Fruit fly (Drosophila melanogaster): ENCODE results near the gene ND-B22.

ND-B22 gene

DNA sequence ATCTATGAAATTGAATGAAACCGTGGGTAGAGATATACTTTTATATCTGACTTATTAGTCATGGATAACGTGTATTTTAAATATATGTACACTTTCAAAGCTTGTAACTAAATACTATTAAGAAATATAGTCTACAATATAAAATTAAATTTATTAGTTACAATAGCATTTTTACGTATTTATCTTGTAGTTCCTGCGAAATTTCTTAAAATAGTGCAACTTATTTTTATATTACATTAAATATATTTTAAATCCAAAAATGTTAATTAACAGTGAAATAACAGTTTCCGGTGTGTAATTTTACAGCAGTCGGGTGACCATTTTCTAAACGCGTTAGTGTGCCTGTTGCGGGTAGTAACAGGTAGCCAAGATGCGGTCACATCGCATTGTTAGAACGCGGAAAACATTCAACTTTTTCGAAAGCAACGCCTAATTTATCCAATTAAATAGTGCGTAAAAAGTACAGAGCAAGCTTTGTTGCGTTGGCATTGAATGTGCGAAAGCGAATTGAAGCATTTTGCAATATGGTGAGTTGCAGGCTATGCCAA is 27.8 kb upstream of the ND-B22 start, which contains the start of the genes CG10859 and CG7110 (continued):
- TF ChIP-seq sc (optimal IDR thresholded peaks at IDR 0.05) = no peak
- peak; percentile 7 for TF ChIP-seq sc (GFP tag; optimal IDR thresholded peaks at IDR 0.05)
- no peak for TF ChIP-seq cad (GFP tag; optimal IDR thresholded peaks at IDR 0.05)

- TF ChIP-seq Chrac-16 (GFP tag; optimal IDR thresholded peaks at IDR 0.05) (no peak), Six4 (GFP tag; optimal IDR thresholded peaks at IDR 0.05) (no peak), HLH3B (GFP tag; IDR thresholded peaks at IDR 0.05) (no peak), CTCF (GFP tag; optimal IDR thresholded peaks at IDR 0.05) (no peak), nerfin-2 (GFP tag; IDR thresholded peaks at IDR 0.05; ENCODE audit: partially characterized antibody) (no peak), zen2 (GFP tag; IDR thresholded peaks at IDR 0.05; ENCODE audit: partially characterized antibody) (no peak), Rfx (GFP tag; IDR thresholded peaks at IDR 0.05) (no peak), Awh (GFP tag; IDR thresholded peaks at IDR 0.05) (no peak), Hand (GFP tag; optimal IDR thresholded peaks at IDR 0.05) (no peak), jigr1 (GFP tag; IDR thresholded peaks at IDR 0.05) (no peak), CG7987 (GFP tag; optimal IDR thresholded peaks at IDR 0.05) (no peak)
These were observed 26.5 kb upstream of the ND-B22 start for dm6 chr2L:13397393-13397792.

DNA sequence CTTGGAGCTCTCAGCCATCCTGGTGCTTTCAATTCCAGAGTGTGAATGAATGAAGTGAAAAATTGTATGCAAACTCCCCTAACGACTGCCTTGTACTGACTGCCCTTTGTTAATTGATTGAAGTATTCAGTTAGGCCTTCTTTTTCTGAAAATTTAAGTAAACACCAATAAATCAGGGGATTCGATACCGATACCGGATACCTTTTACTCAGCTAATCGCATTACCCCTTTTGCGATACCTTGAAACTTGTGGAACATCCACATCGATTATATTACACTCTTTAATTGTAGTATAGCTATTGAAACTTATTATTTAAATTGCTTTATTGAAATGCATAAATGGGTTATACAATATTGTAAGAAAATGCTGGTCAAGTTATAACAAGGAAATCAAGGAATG is 25.2 kb upstream of the ND-B22 start, which contains the start of gene CG16957:
Gene CG16957, minus strand, starts transcription at position 101 of the 400 bp plus-strand sequence.
- TF ChIP-seq CG16815 (GFP tag; optimal IDR thresholded peaks at IDR 0.05) (no peak), Trl (optimal IDR thresholded peaks at IDR 0.05) (no peak), Trl (GFP tag; optimal IDR thresholded peaks at IDR 0.05) (no peak), CG31365 (tag; optimal IDR thresholded peaks at IDR 0.05) (no peak), crol (GFP tag; IDR thresholded peaks at IDR 0.05) (no peak), pb (GFP tag; optimal IDR thresholded peaks at IDR 0.05) (no peak), CG15269 (tag; optimal IDR thresholded peaks at IDR 0.05) (no peak)

- TF ChIP-seq CG11398 (GFP tag; optimal IDR thresholded peaks at IDR 0.05) (peak; percentile 93), CHES-1-like (GFP tag; optimal IDR thresholded peaks at IDR 0.05) (peak; percentile 85), CG16779 (GFP tag; IDR thresholded peaks at IDR 0.05) (peak; percentile 85), D (optimal IDR thresholded peaks at IDR 0.05) (no peak), D (GFP tag; optimal IDR thresholded peaks at IDR 0.05) (peak; percentile 86), Hr78 (GFP tag; optimal IDR thresholded peaks at IDR 0.05) (no peak), CG17328 (GFP tag; IDR thresholded peaks at IDR 0.05) (peak; percentile 96), Optix (GFP tag; IDR thresholded peaks at IDR 0.05) (peak; percentile 73), Dip2 (GFP tag; IDR thresholded peaks at IDR 0.05) (no peak), CG1602 (GFP tag; optimal IDR thresholded peaks at IDR 0.05) (peak; percentile 61), PHDP (tag; optimal IDR thresholded peaks at IDR 0.05) (peak; percentile 91), Pdp1 (GFP tag; optimal IDR thresholded peaks at IDR 0.05) (peak; percentile 80 to 87), Opbp (GFP tag; IDR thresholded peaks at IDR 0.05; ENCODE audit: partially characterized antibody) (0 out of 3 replicates have a peak, but pooled peaks have one; percentile 11), ken (GFP tag; IDR thresholded peaks at IDR 0.05) (peak; percentile 90), disco-r (GFP tag; optimal IDR thresholded peaks at IDR 0.05) (peak; percentile 89), chm (GFP tag; IDR thresholded peaks at IDR 0.05) (peak; percentile 97), scrt (GFP tag; optimal IDR thresholded peaks at IDR 0.05) (peak; percentile 93), sim (GFP tag; IDR thresholded peaks at IDR 0.05) (peak; percentile 85), abd-A (tag; optimal IDR thresholded peaks at IDR 0.05) (no peak), wor (GFP tag; IDR thresholded peaks at IDR 0.05) (peak; percentile 18; the same call in 1 of the 2 replicates), lmd (GFP tag; IDR thresholded peaks at IDR 0.05) (peak; percentile 57; the same call in 1 of the 2 replicates), z (GFP tag; IDR thresholded peaks at IDR 0.05) (peak; percentile 71), HmgZ (tag; optimal IDR thresholded peaks at IDR 0.05) (peak; percentile 90), pros (GFP tag; optimal IDR thresholded peaks at IDR 0.05) (no peak), D19B (GFP tag; optimal IDR thresholded peaks at IDR 0.05) (peak; percentile 80), CG9437 (GFP tag; optimal IDR thresholded peaks at IDR 0.05) (peak; percentile 75), fu2 (GFP tag; optimal IDR thresholded peaks at IDR 0.05) (peak; percentile 73), slou (GFP tag; optimal IDR thresholded peaks at IDR 0.05) (peak; percentile 83)
These were observed 24.0 kb upstream of the ND-B22 start, which contains the start of gene RpL24 for dm6 chr2L:13394903-13395302. Gene RpL24 (minus strand): TSS chr2L:13395131.

Data from whole organism, embryonic.